Worm (Caenorhabditis elegans) whole organism, L4 larva: Measurements from ENCODE around the gene C26D10.7.

Experiments
- Y105C5A.15 ChIP-seq: fragments of 200-800 bp; sonication (Bioruptor generic); IDR thresholded peaks from 2 replicates; pipeline ENCODE4 v1.3.6; 2022; ENCODE audit warnings: missing genetic modification characterization, missing compliant biosample characterization
- skn-1 ChIP-seq: fragments of 150-350 bp; optimal IDR thresholded peaks from 2 replicates; lab custom pipeline; 2014; ENCODE audit warnings: missing biosample characterization, missing genetic modification characterization
- unc-62 ChIP-seq, 3 experiments: fragments of 150-350 bp in 1 of 3; sonication (generic microtip); optimal IDR thresholded peaks in 2 of 3; peaks in 1 of 3; 1 replicate in 1 of 3; 2 replicates in 2 of 3; lab custom pipeline; 2014 to 2017; ENCODE audit warnings: missing biosample characterization in 3 of 3, missing genetic modification characterization in 3 of 3, missing genetic modification reagents in 3 of 3, missing genotype in 1 of 3

DNA sequence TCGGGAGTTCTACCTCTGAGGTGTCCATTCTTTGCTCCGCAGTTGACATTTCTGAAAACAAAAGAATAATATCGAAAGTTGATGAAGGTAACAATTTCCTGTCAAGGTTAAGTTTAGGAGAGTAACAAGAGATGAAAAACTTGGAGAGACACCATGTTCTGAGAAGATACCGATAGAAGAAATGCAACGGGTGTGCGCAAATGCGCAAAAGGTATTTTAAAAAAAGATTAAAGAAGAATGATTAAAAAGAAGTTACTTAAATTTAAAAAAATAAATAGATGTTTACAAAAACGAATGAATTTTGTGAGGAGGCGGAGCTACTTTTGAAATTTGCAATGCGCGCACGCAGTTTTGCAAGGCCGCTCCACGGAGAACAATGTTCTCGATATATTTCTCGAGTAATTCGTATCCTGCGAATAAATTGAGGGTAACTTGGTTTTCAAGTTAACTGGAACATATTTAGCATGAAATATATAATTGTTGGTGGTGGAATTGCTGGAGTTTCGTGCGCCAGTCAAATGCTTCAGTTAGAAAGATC is 8.7 kb upstream of the C26D10.7 start, which contains the start of the genes ran-3 and C26D10.3:
- TF ChIP-seq skn-1, result no peak
- TF ChIP-seq unc-62 (GFP tag; optimal IDR thresholded peaks at IDR 0.05 in 1 of 2; lab: Kevin White, UChicago), result no peak
- no peak for TF ChIP-seq unc-62 (tag; optimal IDR thresholded peaks at IDR 0.05; lab: Kevin White, UChicago)
- no peak for TF ChIP-seq Y105C5A.15 (GFP tag; lab: Robert Waterston, UW)
